Worm (Caenorhabditis elegans): Measurements from ENCODE around the gene best-23.

ce11 chrII:7945168-7945567, 37.8 kb upstream of the best-23 start, which contains the start of gene dbt-1:
- no peak for TF ChIP-seq K09A11.1 (tag; optimal IDR thresholded peaks at IDR 0.05; ENCODE audit: insufficient read depth)
- TF ChIP-seq pha-4 (tag; optimal IDR thresholded peaks at IDR 0.05), result no peak
- no peak for TF ChIP-seq Y22D7AL.16 (tag; optimal IDR thresholded peaks at IDR 0.05)
- TF ChIP-seq nhr-11 (tag; optimal IDR thresholded peaks at IDR 0.05), result no peak
- TF ChIP-seq dve-1 (tag; optimal IDR thresholded peaks at IDR 0.05), result peak; percentile 4
- no peak for TF ChIP-seq hlh-30 (tag; optimal IDR thresholded peaks at IDR 0.05; ENCODE audit: insufficient read depth)
- TF ChIP-seq hlh-15 (tag; optimal IDR thresholded peaks at IDR 0.05), result no peak
- peak; percentile 32 for TF ChIP-seq nfya-1 (tag; optimal IDR thresholded peaks at IDR 0.05)
